Fruit fly (Drosophila melanogaster): ENCODE results near the gene ATPsynCF6.

Gene ATPsynCF6

DNA sequence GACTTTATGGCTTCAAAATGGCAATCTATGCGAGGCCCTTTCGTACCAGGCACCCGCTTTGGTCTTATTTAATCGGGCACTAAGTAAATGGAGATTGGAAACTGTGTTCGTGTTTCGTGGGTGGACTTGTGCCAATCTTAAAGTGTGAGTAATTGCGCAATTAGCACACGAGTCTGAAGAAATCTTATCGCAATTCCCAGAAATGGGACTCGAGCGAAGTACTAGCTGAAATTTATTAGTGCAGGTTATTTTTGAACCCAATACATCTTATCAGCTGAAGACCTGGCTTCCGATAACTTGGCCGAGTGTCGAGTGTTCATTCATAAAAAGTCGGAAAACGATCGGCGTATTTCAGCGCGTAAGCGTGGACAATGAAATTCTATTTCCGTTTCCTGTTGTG is 39.0 kb downstream of the ATPsynCF6 start (continued):
- TF ChIP-seq sim (GFP tag; IDR thresholded peaks at IDR 0.05) (no peak), CG6175 (GFP tag; IDR thresholded peaks at IDR 0.05) (no peak), CG11723 (GFP tag; optimal IDR thresholded peaks at IDR 0.05) (no peak), ttk (GFP tag; IDR thresholded peaks at IDR 0.05) (no peak), schlank (tag; optimal IDR thresholded peaks at IDR 0.05) (no peak), grn (GFP tag; optimal IDR thresholded peaks at IDR 0.05) (peak; percentile 73), fu2 (GFP tag; optimal IDR thresholded peaks at IDR 0.05) (no peak), Pdp1 (GFP tag; optimal IDR thresholded peaks at IDR 0.05) (peak in 1 of 2 experiments; percentile 75), Kr (GFP tag; optimal IDR thresholded peaks at IDR 0.05) (no peak), trh (GFP tag; optimal IDR thresholded peaks at IDR 0.05) (no peak), CG12942 (GFP tag; optimal IDR thresholded peaks at IDR 0.05) (no peak), exex (tag; optimal IDR thresholded peaks at IDR 0.05) (peak; percentile 97), Eip74EF (GFP tag; optimal IDR thresholded peaks at IDR 0.05) (no peak), bsh (GFP tag; optimal IDR thresholded peaks at IDR 0.05) (no peak), Atf6 (GFP tag; IDR thresholded peaks at IDR 0.05) (no peak), CG11093 (GFP tag; IDR thresholded peaks at IDR 0.05) (no peak), CG12769 (tag; optimal IDR thresholded peaks at IDR 0.05) (peak; percentile 19), CG18599 (GFP tag; optimal IDR thresholded peaks at IDR 0.05) (peak; percentile 16), BEAF-32 (GFP tag; optimal IDR thresholded peaks at IDR 0.05) (no peak), Lhr (GFP tag; optimal IDR thresholded peaks at IDR 0.05) (no peak), slbo (GFP tag; IDR thresholded peaks at IDR 0.05) (no peak), CG14014 (GFP tag; IDR thresholded peaks at IDR 0.05) (no peak), E2f2 (GFP tag; IDR thresholded peaks at IDR 0.05) (no peak), gro (GFP tag; optimal IDR thresholded peaks at IDR 0.05) (no peak), gcm (GFP tag; optimal IDR thresholded peaks at IDR 0.05) (no peak), ind (GFP tag; optimal IDR thresholded peaks at IDR 0.05) (no peak), CG13894 (tag; optimal IDR thresholded peaks at IDR 0.05) (no peak), CG7372 (GFP tag; IDR thresholded peaks at IDR 0.05) (no peak), Mes4 (GFP tag; optimal IDR thresholded peaks at IDR 0.05) (no peak), chn (GFP tag; optimal IDR thresholded peaks at IDR 0.05) (no peak), CG3163 (GFP tag; optimal IDR thresholded peaks at IDR 0.05) (no peak), gem (tag; optimal IDR thresholded peaks at IDR 0.05) (no peak), Oaz (GFP tag; IDR thresholded peaks at IDR 0.05) (no peak)

- no peak for TF ChIP-seq fd102C (GFP tag; optimal IDR thresholded peaks at IDR 0.05)
- peak; percentile 21 for TF ChIP-seq CG18262 (tag; optimal IDR thresholded peaks at IDR 0.05)
- peak; percentile 29 for TF ChIP-seq CG11504 (tag; optimal IDR thresholded peaks at IDR 0.05)
- TF ChIP-seq dan (GFP tag; IDR thresholded peaks at IDR 0.05): no peak
- no peak for TF ChIP-seq Kr (GFP tag; optimal IDR thresholded peaks at IDR 0.05)
- peak; percentile 33 for TF ChIP-seq grau (tag; optimal IDR thresholded peaks at IDR 0.05)
- TF ChIP-seq pb (GFP tag; optimal IDR thresholded peaks at IDR 0.05): no peak
- TF ChIP-seq CG10321 (GFP tag; IDR thresholded peaks at IDR 0.05): no peak
- TF ChIP-seq Sox102F (GFP tag; optimal IDR thresholded peaks at IDR 0.05): peak; percentile 15
- TF ChIP-seq CG10209 (GFP tag; optimal IDR thresholded peaks at IDR 0.05): no peak
- TF ChIP-seq CG8089 (GFP tag; optimal IDR thresholded peaks at IDR 0.05): no peak
- TF ChIP-seq chif (GFP tag; optimal IDR thresholded peaks at IDR 0.05): peak; percentile 20 to 27
- TF ChIP-seq Hey (tag; optimal IDR thresholded peaks at IDR 0.05): no peak
- peak; percentile 16; the same call in 1 of the 2 replicates for TF ChIP-seq slbo (GFP tag; IDR thresholded peaks at IDR 0.05)
- TF ChIP-seq CG17361 (GFP tag; IDR thresholded peaks at IDR 0.05): no peak
- TF ChIP-seq corto (GFP tag; optimal IDR thresholded peaks at IDR 0.05): no peak
- TF ChIP-seq Gug (GFP tag; IDR thresholded peaks at IDR 0.05): no peak
- TF ChIP-seq zen2 (GFP tag; IDR thresholded peaks at IDR 0.05; ENCODE audit: partially characterized antibody): no peak
- no peak for TF ChIP-seq Bgb (GFP tag; IDR thresholded peaks at IDR 0.05; ENCODE audit: partially characterized antibody)
- no peak for TF ChIP-seq Fer3 (tag; optimal IDR thresholded peaks at IDR 0.05)
- TF ChIP-seq CG3281 (GFP tag; optimal IDR thresholded peaks at IDR 0.05): no peak
Observed at dm6 chr3R:23315630-23316029, 40.2 kb downstream of the ATPsynCF6 start.

All from whole organism, embryonic.